Fruit fly (Drosophila melanogaster) Kc167 (cell line): ENCODE results near the gene Rtnl1.

ENCODE experiments used
- Sin3A ChIP-seq: fragments of >200 bp; optimal IDR thresholded peaks from 2 replicates; lab custom pipeline; 2018; ENCODE audit warnings: missing external identifiers
- insv ChIP-seq: fragments of >200 bp; optimal IDR thresholded peaks from 3 replicates; lab custom pipeline; 2018; ENCODE audit warnings: missing external identifiers
- psq ChIP-seq: fragments of >200 bp; optimal IDR thresholded peaks from 2 replicates; lab custom pipeline; 2017; ENCODE audit warnings: missing external identifiers
- ttk ChIP-seq: sonication (Bioruptor generic); optimal IDR thresholded peaks from 2 replicates; lab custom pipeline; 2017; ENCODE audit warnings: missing external identifiers

DNA sequence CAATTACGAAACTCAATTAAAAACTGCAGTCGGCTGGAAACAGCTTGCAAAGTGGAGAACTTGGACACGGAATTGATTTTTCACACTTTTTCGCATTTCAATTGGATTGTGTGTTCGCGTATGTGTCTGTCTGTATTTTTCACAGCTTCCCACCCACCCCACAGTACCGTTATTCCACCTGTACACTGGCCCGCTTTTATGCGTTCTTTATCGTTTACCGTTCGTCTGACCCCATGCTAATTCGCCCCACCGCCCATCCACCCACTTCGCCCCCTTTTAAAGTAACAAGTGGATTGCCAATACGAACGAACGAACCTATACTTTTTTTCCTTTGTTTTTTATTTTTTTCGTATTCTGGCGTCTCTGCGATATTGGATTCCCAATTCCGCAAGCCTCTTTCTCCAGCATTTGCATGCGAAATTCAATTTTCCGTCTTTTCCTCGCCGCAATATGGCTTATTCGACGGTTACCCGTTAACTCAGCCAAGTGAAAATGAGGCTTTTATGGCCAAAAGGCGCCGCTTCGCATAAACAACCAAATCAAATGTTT, 27.3 kb downstream of the Rtnl1 start:
- TF ChIP-seq ttk (lab: Kevin White, UChicago) (no peak), insv (lab: Kevin White, UChicago) (no peak), psq (lab: Kevin White, UChicago) (no peak), Sin3A (no peak)
